Fruit fly (Drosophila melanogaster) whole organism, embryonic: ENCODE data around the gene dbo.

Experiments used
- Atf3 ChIP-seq: fragments of 200-800 bp; sonication (Bioruptor generic); optimal IDR thresholded peaks from 3 replicates; lab custom pipeline; 2016; ENCODE audit warnings: missing biosample characterization, missing genetic modification characterization
- Awh ChIP-seq: fragments of 200-800 bp; sonication (Bioruptor generic); IDR thresholded peaks from 2 replicates; pipeline ENCODE4, ENCODE4 v1.3.6; 2022; ENCODE audit warnings: missing biosample characterization, missing genetic modification characterization
- Bdp1 ChIP-seq: fragments of 200-800 bp; sonication (Bioruptor generic); optimal IDR thresholded peaks from 3 replicates; lab custom pipeline; 2016; ENCODE audit warnings: missing biosample characterization, missing genetic modification characterization
- Bgb ChIP-seq: fragments of 200-800 bp; sonication (Bioruptor generic); IDR thresholded peaks from 2 replicates; pipeline ENCODE4 v1.3.6; 2022; ENCODE audit warnings: missing biosample characterization, missing genetic modification characterization; ENCODE audit not compliant: partially characterized antibody
- CG10147 ChIP-seq: fragments of 200-800 bp; sonication (Bioruptor generic); optimal IDR thresholded peaks from 2 replicates; lab custom pipeline; 2019; ENCODE audit warnings: missing biosample characterization, mild to moderate bottlenecking, missing genetic modification characterization, moderate library complexity
- CG10431 ChIP-seq: fragments of 200-800 bp; sonication (Bioruptor generic); optimal IDR thresholded peaks from 3 replicates; lab custom pipeline; 2018; ENCODE audit warnings: missing biosample characterization, mild to moderate bottlenecking, missing genetic modification characterization
- CG10543 ChIP-seq: fragments of 200-800 bp; sonication (Bioruptor generic); optimal IDR thresholded peaks from 3 replicates; lab custom pipeline; 2017; ENCODE audit warnings: missing biosample characterization, mild to moderate bottlenecking, missing genetic modification characterization, moderate library complexity
- CG10959 ChIP-seq: fragments of 200-800 bp; sonication (Bioruptor generic); IDR thresholded peaks from 2 replicates; pipeline ENCODE4 v1.3.6; 2022; ENCODE audit warnings: missing biosample characterization, missing genetic modification characterization
- CG11093 ChIP-seq: fragments of 200-800 bp; sonication (Bioruptor generic); IDR thresholded peaks from 3 replicates; pipeline ENCODE4 v1.3.6; 2022; ENCODE audit warnings: missing biosample characterization, missing genetic modification characterization
- CG12236 ChIP-seq: fragments of 200-800 bp; sonication (Bioruptor generic); optimal IDR thresholded peaks from 2 replicates; lab custom pipeline; 2016; ENCODE audit warnings: missing biosample characterization, missing genetic modification characterization
- CG13287 ChIP-seq: fragments of 200-800 bp; sonication (Bioruptor generic); IDR thresholded peaks from 2 replicates; pipeline ENCODE4 v1.3.6; 2022; ENCODE audit warnings: missing biosample characterization, missing genetic modification characterization; ENCODE audit not compliant: partially characterized antibody
- CG13296 ChIP-seq: fragments of 200-800 bp; sonication (Bioruptor generic); optimal IDR thresholded peaks from 3 replicates; lab custom pipeline; 2018; ENCODE audit warnings: missing biosample characterization, mild to moderate bottlenecking, missing genetic modification characterization
- CG2712 ChIP-seq: fragments of 200-800 bp; optimal IDR thresholded peaks from 3 replicates; lab custom pipeline; 2019; ENCODE audit warnings: missing biosample characterization, mild to moderate bottlenecking, missing genetic modification characterization, moderate library complexity
- CG30403 ChIP-seq: fragments of 200-800 bp; sonication (Bioruptor generic); optimal IDR thresholded peaks from 3 replicates; lab custom pipeline; 2016; ENCODE audit warnings: missing biosample characterization, missing genetic modification characterization
- CG33213 ChIP-seq: fragments of 200-800 bp; sonication (Bioruptor generic); optimal IDR thresholded peaks from 3 replicates; lab custom pipeline; 2016; ENCODE audit warnings: missing biosample characterization, missing genetic modification characterization
- CG3726 ChIP-seq: fragments of 200-800 bp; sonication (Bioruptor generic); IDR thresholded peaks from 3 replicates; pipeline ENCODE4, ENCODE4 v1.3.6; 2022; ENCODE audit warnings: missing biosample characterization, missing genetic modification characterization
- CG4617 ChIP-seq: fragments of 200-800 bp; sonication (Bioruptor generic); optimal IDR thresholded peaks from 3 replicates; lab custom pipeline; 2016; ENCODE audit warnings: missing biosample characterization, missing genetic modification characterization, borderline replicate concordance
- CG4707 ChIP-seq: fragments of 200-800 bp; sonication (Bioruptor generic); optimal IDR thresholded peaks from 2 replicates; lab custom pipeline; 2018; ENCODE audit warnings: missing biosample characterization, mild to moderate bottlenecking, missing genetic modification characterization, moderate library complexity
- CG4730 ChIP-seq: fragments of 200-800 bp; sonication (Bioruptor generic); IDR thresholded peaks from 2 replicates; pipeline ENCODE4 v1.3.6; 2022; ENCODE audit warnings: missing biosample characterization, missing genetic modification characterization
- CG5245 ChIP-seq: fragments of 200-800 bp; sonication (Bioruptor generic); optimal IDR thresholded peaks from 3 replicates; lab custom pipeline; 2016; ENCODE audit warnings: missing biosample characterization, missing genetic modification characterization
- CG9215 ChIP-seq: fragments of 200-800 bp; sonication (Bioruptor generic); IDR thresholded peaks from 2 replicates; pipeline ENCODE4 v1.3.6; 2022; ENCODE audit warnings: missing biosample characterization, missing genetic modification characterization
- CHES-1-like ChIP-seq: fragments of 200-800 bp; sonication (Bioruptor generic); optimal IDR thresholded peaks from 2 replicates; lab custom pipeline; 2016; ENCODE audit warnings: missing biosample characterization, missing genetic modification characterization
- CrebB ChIP-seq: fragments of 200-800 bp; sonication (Bioruptor generic); optimal IDR thresholded peaks from 3 replicates; lab custom pipeline; 2018; ENCODE audit warnings: missing biosample characterization, mild to moderate bottlenecking, missing genetic modification characterization
- HLH54F ChIP-seq: fragments of 200-800 bp; sonication (Bioruptor generic); optimal IDR thresholded peaks from 3 replicates; lab custom pipeline; 2016; ENCODE audit warnings: missing biosample characterization, missing genetic modification characterization
- Hmr ChIP-seq: fragments of 200-800 bp; sonication (Bioruptor generic); optimal IDR thresholded peaks from 3 replicates; lab custom pipeline; 2017; ENCODE audit warnings: mild to moderate bottlenecking, missing biosample characterization, missing genetic modification reagents, missing genetic modification characterization
- Hr78 ChIP-seq, 2 experiments: fragments of 200-800 bp in 1 of 2; fragments of >200 bp in 1 of 2; sonication (Bioruptor generic) in 1 of 2; optimal IDR thresholded peaks; 2 replicates each; lab custom pipeline; 2017 to 2019; ENCODE audit warnings: missing biosample characterization in 2 of 2, missing genetic modification characterization in 2 of 2, mild to moderate bottlenecking in 1 of 2, moderate library complexity in 1 of 2
- Lim3 ChIP-seq: fragments of 200-800 bp; sonication (Bioruptor generic); IDR thresholded peaks from 2 replicates; pipeline ENCODE4 v1.3.6; 2022; ENCODE audit warnings: missing biosample characterization, missing genetic modification characterization
- MTF-1 ChIP-seq: fragments of 200-800 bp; sonication (Bioruptor generic); optimal IDR thresholded peaks from 2 replicates; lab custom pipeline; 2018; ENCODE audit warnings: missing biosample characterization, mild to moderate bottlenecking, missing genetic modification characterization, borderline replicate concordance
- NC2β ChIP-seq: fragments of 200-800 bp; sonication (Bioruptor generic); optimal IDR thresholded peaks from 2 replicates; lab custom pipeline; 2016; ENCODE audit warnings: missing biosample characterization, missing genetic modification characterization
- NFAT ChIP-seq: fragments of 200-800 bp; sonication (Bioruptor generic); IDR thresholded peaks from 2 replicates; pipeline ENCODE4 v1.3.6; 2022; ENCODE audit warnings: missing biosample characterization, missing genetic modification characterization
- Xrp1 ChIP-seq: fragments of 200-800 bp; sonication (Bioruptor generic); IDR thresholded peaks from 2 replicates; pipeline ENCODE4 v1.3.6; 2022; ENCODE audit warnings: missing biosample characterization, missing genetic modification characterization
- YL-1 ChIP-seq: fragments of 200-800 bp; sonication (Bioruptor generic); optimal IDR thresholded peaks from 3 replicates; lab custom pipeline; 2017; ENCODE audit warnings: missing biosample characterization, mild to moderate bottlenecking, missing genetic modification characterization
- ab ChIP-seq: fragments of 200-800 bp; sonication (Bioruptor generic); optimal IDR thresholded peaks from 2 replicates; lab custom pipeline; 2016; ENCODE audit warnings: missing biosample characterization, missing genetic modification characterization
- ash1 ChIP-seq: fragments of 200-800 bp; sonication (Bioruptor generic); optimal IDR thresholded peaks from 2 replicates; lab custom pipeline; 2018; ENCODE audit warnings: missing biosample characterization, mild to moderate bottlenecking, missing genetic modification characterization
- ems ChIP-seq: fragments of 200-800 bp; sonication (Bioruptor generic); optimal IDR thresholded peaks from 3 replicates; lab custom pipeline; 2016; ENCODE audit warnings: missing biosample characterization, missing genetic modification characterization
- fd102C ChIP-seq: fragments of 200-800 bp; sonication (Bioruptor generic); optimal IDR thresholded peaks from 2 replicates; lab custom pipeline; 2018; ENCODE audit warnings: missing biosample characterization, mild to moderate bottlenecking, missing genetic modification characterization, moderate library complexity
- fd96Cb ChIP-seq: fragments of 200-800 bp; sonication (Bioruptor generic); optimal IDR thresholded peaks from 2 replicates; lab custom pipeline; 2018; ENCODE audit warnings: missing biosample characterization, mild to moderate bottlenecking, missing genetic modification characterization, moderate library complexity
- gce ChIP-seq: fragments of 200-800 bp; sonication (Bioruptor generic); IDR thresholded peaks from 3 replicates; pipeline ENCODE4 v1.3.6; 2022; ENCODE audit warnings: missing biosample characterization, missing genetic modification characterization
- gcm2 ChIP-seq: fragments of 200-800 bp; sonication (Bioruptor generic); optimal IDR thresholded peaks from 2 replicates; lab custom pipeline; 2016; ENCODE audit warnings: missing biosample characterization, missing genetic modification characterization
- grau ChIP-seq: fragments of 200-800 bp; optimal IDR thresholded peaks from 3 replicates; lab custom pipeline; 2019; ENCODE audit warnings: missing biosample characterization, mild to moderate bottlenecking, missing genetic modification characterization, moderate library complexity
- gt ChIP-seq: fragments of 200-800 bp; sonication (Bioruptor generic); IDR thresholded peaks from 2 replicates; pipeline ENCODE4 v1.3.6; 2022; ENCODE audit warnings: missing biosample characterization, missing genetic modification characterization
- insv ChIP-seq, 2 experiments: fragments of 200-800 bp; sonication (Bioruptor generic); optimal IDR thresholded peaks; 3 replicates each; lab custom pipeline; 2016 to 2018; ENCODE audit warnings: missing biosample characterization in 2 of 2, missing genetic modification characterization in 2 of 2
- kah ChIP-seq: fragments of 200-800 bp; sonication (Bioruptor generic); optimal IDR thresholded peaks from 2 replicates; lab custom pipeline; 2018; ENCODE audit warnings: missing biosample characterization, mild to moderate bottlenecking, missing genetic modification characterization
- knrl ChIP-seq: fragments of 200-800 bp; sonication (Bioruptor generic); IDR thresholded peaks from 3 replicates; pipeline ENCODE4 v1.3.6; 2022; ENCODE audit warnings: missing biosample characterization, missing genetic modification characterization; ENCODE audit not compliant: partially characterized antibody
- pan ChIP-seq, 4 experiments: fragments of >200 bp in 3 of 4; fragments of 200-800 bp in 1 of 4; sonication (Bioruptor generic) in 1 of 4; optimal IDR thresholded peaks in 3 of 4; IDR thresholded peaks in 1 of 4; 2 replicates each; pipeline versions ENCODE4 v1.3.6 to Lab custom; 2017 to 2022; ENCODE audit warnings: missing biosample characterization in 2 of 4, missing genetic modification characterization in 2 of 4, mixed read lengths in 1 of 4
- pfk ChIP-seq: fragments of 200-800 bp; sonication (Bioruptor generic); optimal IDR thresholded peaks from 2 replicates; lab custom pipeline; 2018; ENCODE audit warnings: missing biosample characterization, mild to moderate bottlenecking, missing genetic modification characterization, moderate library complexity
- rib ChIP-seq: fragments of 200-800 bp; sonication (Bioruptor generic); IDR thresholded peaks from 2 replicates; pipeline ENCODE4 v1.3.6; 2022; ENCODE audit warnings: missing biosample characterization, missing genetic modification characterization
- sd ChIP-seq: fragments of 200-800 bp; sonication (Bioruptor generic); optimal IDR thresholded peaks from 3 replicates; lab custom pipeline; 2018; ENCODE audit warnings: missing biosample characterization, mild to moderate bottlenecking, missing genetic modification characterization, moderate library complexity
- sr ChIP-seq: fragments of 200-800 bp; sonication (Bioruptor generic); IDR thresholded peaks from 3 replicates; pipeline ENCODE4 v1.3.6; 2022; ENCODE audit warnings: missing biosample characterization, missing genetic modification characterization
- tap ChIP-seq: fragments of 200-800 bp; optimal IDR thresholded peaks from 3 replicates; lab custom pipeline; 2019; ENCODE audit warnings: missing biosample characterization, mild to moderate bottlenecking, missing genetic modification characterization, moderate library complexity
- zf30C ChIP-seq: fragments of 200-800 bp; sonication (Bioruptor generic); optimal IDR thresholded peaks from 3 replicates; lab custom pipeline; 2018; ENCODE audit warnings: missing biosample characterization, mild to moderate bottlenecking, missing genetic modification characterization

Gene dbo

DNA sequence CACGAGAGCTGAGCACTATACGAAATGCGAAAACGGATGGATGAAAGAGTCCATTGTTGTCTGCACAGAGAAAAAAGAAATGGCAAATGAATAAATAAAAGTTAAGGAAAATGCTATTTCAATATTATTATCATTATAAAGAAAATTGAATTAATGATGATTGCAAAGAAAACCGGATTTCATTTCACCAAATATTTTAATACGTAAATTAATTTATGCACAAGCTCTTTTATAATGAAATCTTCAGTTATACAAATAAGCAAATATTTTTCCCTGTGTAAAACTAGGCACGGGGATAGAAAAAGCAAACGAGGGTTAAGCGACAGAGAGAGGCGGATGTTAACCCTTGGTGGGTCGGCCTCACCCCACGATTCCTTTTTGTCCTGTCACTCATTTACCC lies 39.3 kb upstream of the dbo start (continued):
- TF ChIP-seq Xrp1 (GFP tag; lab: Robert Waterston, UW) (peak; percentile 87), YL-1 (GFP tag; lab: Kevin White, UChicago) (no peak), CG5245 (GFP tag; lab: Kevin White, UChicago) (peak; percentile 26), ems (GFP tag; lab: Kevin White, UChicago) (no peak), gce (0 out of 3 replicates have a peak, but pooled peaks have one; percentile 18), fd102C (GFP tag; lab: Kevin White, UChicago) (peak; percentile 35), CG2712 (tag; lab: Kevin White, UChicago) (peak; percentile 88), CG13296 (GFP tag; lab: Kevin White, UChicago) (no peak), knrl (GFP tag; lab: Robert Waterston, UW) (no peak), gt (GFP tag; lab: Robert Waterston, UW) (no peak), pan (optimal IDR thresholded peaks at IDR 0.05; lab: Kevin White, UChicago) (no peak), pan (GFP tag; optimal IDR thresholded peaks at IDR 0.05 in 1 of 2, IDR thresholded peaks at IDR 0.05 in 1 of 2) (no peak), CG33213 (no peak), CG9215 (GFP tag; lab: Robert Waterston, UW) (no peak), rib (GFP tag; lab: Robert Waterston, UW) (no peak), CG11093 (no peak), Awh (GFP tag; lab: Robert Waterston, UW) (no peak), kah (GFP tag; lab: Kevin White, UChicago) (no peak), NC2β (GFP tag; lab: Kevin White, UChicago) (no peak), pfk (GFP tag; lab: Kevin White, UChicago) (no peak), Bgb (no peak), MTF-1 (no peak), Lim3 (GFP tag; lab: Robert Waterston, UW) (no peak), CG30403 (GFP tag; lab: Kevin White, UChicago) (peak; percentile 52), tap (peak; percentile 53), zf30C (GFP tag; lab: Kevin White, UChicago) (peak; percentile 87), CG4707 (GFP tag; lab: Kevin White, UChicago) (no peak), CG13287 (no peak), grau (tag; lab: Kevin White, UChicago) (peak; percentile 72), CG4617 (GFP tag; lab: Kevin White, UChicago) (no peak), sr (GFP tag; lab: Robert Waterston, UW) (no peak), fd96Cb (tag; lab: Kevin White, UChicago) (peak; percentile 53), sd (tag; lab: Kevin White, UChicago) (no peak), CrebB (no peak), gcm2 (GFP tag; lab: Kevin White, UChicago) (no peak), insv (GFP tag; optimal IDR thresholded peaks at IDR 0.05; lab: Kevin White, UChicago) (no peak), Hr78 (GFP tag; optimal IDR thresholded peaks at IDR 0.05; lab: Kevin White, UChicago) (peak in 1 of 2 experiments; percentile 3), ab (no peak), CG10431 (GFP tag; lab: Kevin White, UChicago) (no peak), CG10543 (GFP tag; lab: Kevin White, UChicago) (no peak), Bdp1 (GFP tag; lab: Kevin White, UChicago) (no peak), CG10147 (peak; percentile 37), ash1 (GFP tag; lab: Kevin White, UChicago) (no peak), NFAT (no peak), CG12236 (no peak), CG10959 (GFP tag; lab: Robert Waterston, UW) (0 out of 2 replicates have a peak, but pooled peaks have one; percentile 52), Atf3 (GFP tag; lab: Kevin White, UChicago) (no peak), HLH54F (GFP tag; lab: Kevin White, UChicago) (no peak), CHES-1-like (GFP tag; lab: Kevin White, UChicago) (no peak), CG3726 (GFP tag; lab: Robert Waterston, UW) (no peak), CG4730 (GFP tag; lab: Robert Waterston, UW) (no peak), Hmr (GFP tag; lab: Kevin White, UChicago) (peak; percentile 53)
